Worm (Caenorhabditis elegans): ENCODE measurements around the gene dcaf-13.
A peak's percentile ranks its signal among the peaks of the same experiment; 100 is the strongest.

Gene dcaf-13

DNA sequence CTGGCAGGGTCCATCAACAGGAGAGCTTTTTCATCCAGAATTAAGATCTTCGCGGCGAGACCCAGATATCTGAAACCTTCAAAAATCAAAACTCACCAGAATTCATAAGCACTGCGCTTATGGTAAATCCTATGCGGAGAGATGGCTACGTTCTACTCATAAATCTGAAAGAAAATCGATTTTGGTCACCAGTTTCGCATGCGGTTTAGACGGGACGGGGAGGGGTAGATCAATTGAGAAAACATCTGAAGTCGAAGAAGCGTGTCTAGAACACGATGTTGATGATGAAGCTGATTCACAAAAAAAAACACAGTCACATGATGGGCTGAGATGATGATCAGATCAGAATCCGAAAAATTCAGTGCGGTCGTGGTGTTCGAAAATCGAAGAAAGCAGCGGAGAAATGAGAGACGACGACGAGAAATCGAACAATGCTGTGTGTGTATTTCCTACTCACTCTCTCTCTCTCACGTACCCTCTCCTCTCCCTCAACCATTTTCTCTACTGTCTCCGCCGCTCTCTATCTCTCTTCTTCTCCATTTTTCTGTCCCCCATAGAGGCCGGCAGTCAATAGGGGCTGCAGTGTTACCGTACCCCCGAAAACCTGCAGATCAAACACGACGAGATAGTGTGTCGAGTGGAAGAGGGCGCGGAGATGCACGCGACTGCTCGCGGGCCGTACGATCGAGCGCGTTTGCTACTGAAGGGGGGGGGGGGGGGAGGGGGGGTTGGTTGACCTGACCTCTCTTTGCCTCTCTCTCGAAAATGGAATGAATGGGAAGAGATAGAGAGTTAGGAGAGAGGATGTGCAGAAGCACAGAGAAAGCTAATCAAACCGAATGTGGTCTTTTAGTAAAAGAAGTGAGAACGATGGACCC is 48.2 kb downstream of the dcaf-13 start, which contains the start of gene ntl-2 (continued):
- TF ChIP-seq ceh-20 (GFP tag; IDR thresholded peaks at IDR 0.05) (peak; percentile 89), nhr-25 (tag; optimal IDR thresholded peaks at IDR 0.05; ENCODE audit: borderline replicate concordance, insufficient read depth) (peak; percentile 90), hlh-30 (tag; optimal IDR thresholded peaks at IDR 0.05; ENCODE audit: insufficient read depth) (peak; percentile 92), ces-1 (GFP tag; optimal IDR thresholded peaks at IDR 0.05) (no peak), ztf-7 (tag; optimal IDR thresholded peaks at IDR 0.05) (peak; percentile 53), duxl-1 (tag; optimal IDR thresholded peaks at IDR 0.05; ENCODE audit: poor library complexity) (peak; percentile 86), madf-9 (GFP tag; conservative IDR thresholded peaks at IDR 0.05) (peak; percentile 84), dpl-1 (GFP tag; optimal IDR thresholded peaks at IDR 0.05) (peak; percentile 77), set-16 (GFP tag; IDR thresholded peaks at IDR 0.05) (peak; percentile 100), F37D6.2 (tag; optimal IDR thresholded peaks at IDR 0.05) (peak; percentile 87), aly-2 (tag; optimal IDR thresholded peaks at IDR 0.05) (no peak), ceh-32 (tag; optimal IDR thresholded peaks at IDR 0.05; ENCODE audit: poor library complexity) (no peak), lin-29 (GFP tag; IDR thresholded peaks at IDR 0.05) (0 out of 2 replicates have a peak, but pooled peaks have one; percentile 41), nhr-10 (tag; optimal IDR thresholded peaks at IDR 0.05) (peak; percentile 14), mdl-1 (tag; optimal IDR thresholded peaks at IDR 0.05) (peak; percentile 69 to 97), gei-8 (GFP tag; optimal IDR thresholded peaks at IDR 0.05) (peak; percentile 67), daf-19 (GFP tag; conservative IDR thresholded peaks at IDR 0.05) (no peak), aha-1 (tag) (peak; percentile 98), dmd-8 (GFP tag; IDR thresholded peaks at IDR 0.05) (no peak), nhr-6 (tag; optimal IDR thresholded peaks at IDR 0.05) (peak; percentile 96), pha-4 (GFP tag; IDR thresholded peaks at IDR 0.05) (peak; percentile 97), pha-4 (tag; optimal IDR thresholded peaks at IDR 0.05) (peak; percentile 76), pqm-1 (tag; optimal IDR thresholded peaks at IDR 0.05) (peak; percentile 11), ctbp-1 (GFP tag; IDR thresholded peaks at IDR 0.05) (peak; percentile 93), tra-1 (GFP tag; IDR thresholded peaks at IDR 0.05) (peak; percentile 84), lin-38 (GFP tag; IDR thresholded peaks at IDR 0.05) (peak; percentile 95), D1046.2 (GFP tag; IDR thresholded peaks at IDR 0.05) (peak; percentile 80; the same call in 1 of the 2 replicates), attf-4 (tag; optimal IDR thresholded peaks at IDR 0.05) (no peak), fos-1 (tag; optimal IDR thresholded peaks at IDR 0.05) (no peak), skn-1 (tag; optimal IDR thresholded peaks at IDR 0.05) (no peak), ZK337.2 (GFP tag; IDR thresholded peaks at IDR 0.05) (0 out of 2 replicates have a peak, but pooled peaks have one; percentile 19), spr-1 (tag; optimal IDR thresholded peaks at IDR 0.05) (peak; percentile 86), mdt-29 (GFP tag; IDR thresholded peaks at IDR 0.05) (peak; percentile 53; the same call in 1 of the 2 replicates), sdz-12 (GFP tag; optimal IDR thresholded peaks at IDR 0.05) (peak; percentile 61), snpc-1.2 (GFP tag; IDR thresholded peaks at IDR 0.05) (peak; percentile 55; the same call in 1 of the 2 replicates), jun-1 (tag; optimal IDR thresholded peaks at IDR 0.05) (peak; percentile 89), lin-1 (GFP tag; IDR thresholded peaks at IDR 0.05) (peak; percentile 76), tag-97 (GFP tag; IDR thresholded peaks at IDR 0.05) (no peak), lin-13 (GFP tag; optimal IDR thresholded peaks at IDR 0.05) (peak; percentile 91), cey-2 (tag; optimal IDR thresholded peaks at IDR 0.05; ENCODE audit: borderline replicate concordance, insufficient read depth) (peak; percentile 18), lir-3 (tag; optimal IDR thresholded peaks at IDR 0.05) (no peak), T26A8.4 (GFP tag; IDR thresholded peaks at IDR 0.05) (peak; percentile 92), php-3 (GFP tag; IDR thresholded peaks at IDR 0.05) (peak; percentile 57; the same call in 1 of the 2 replicates), mxl-2 (GFP tag; conservative IDR thresholded peaks at IDR 0.05) (0 out of 2 replicates have a peak, but pooled peaks have one; percentile 27), egl-43 (GFP tag; IDR thresholded peaks at IDR 0.05) (peak; percentile 87), nhr-42 (GFP tag; IDR thresholded peaks at IDR 0.05) (peak; percentile 90), snpc-4 (tag; optimal IDR thresholded peaks at IDR 0.05) (no peak), daf-8 (GFP tag; IDR thresholded peaks at IDR 0.05) (0 out of 2 replicates have a peak, but pooled peaks have one; percentile 44)
